Worm (Caenorhabditis elegans) whole organism, L3 larva: ENCODE results near the gene act-5.

ENCODE experiments used
- aly-2 ChIP-seq: fragments of 150-350 bp; optimal IDR thresholded peaks from 2 replicates; lab custom pipeline; 2014; ENCODE audit warnings: missing biosample characterization, missing genetic modification characterization
- ceh-82 ChIP-seq: fragments of 150-350 bp; optimal IDR thresholded peaks from 2 replicates; lab custom pipeline; 2014; ENCODE audit warnings: missing biosample characterization, missing genetic modification characterization
- nhr-11 ChIP-seq: fragments of 150-350 bp; optimal IDR thresholded peaks from 2 replicates; lab custom pipeline; 2014; ENCODE audit warnings: missing biosample characterization, missing genetic modification characterization
- nhr-28 ChIP-seq: fragments of 150-350 bp; optimal IDR thresholded peaks from 2 replicates; lab custom pipeline; 2014; ENCODE audit warnings: missing biosample characterization, missing genetic modification characterization
- pqm-1 ChIP-seq: fragments of 150-350 bp; optimal IDR thresholded peaks from 2 replicates; lab custom pipeline; 2017; ENCODE audit warnings: missing biosample characterization, missing genetic modification characterization, inconsistent platforms

DNA sequence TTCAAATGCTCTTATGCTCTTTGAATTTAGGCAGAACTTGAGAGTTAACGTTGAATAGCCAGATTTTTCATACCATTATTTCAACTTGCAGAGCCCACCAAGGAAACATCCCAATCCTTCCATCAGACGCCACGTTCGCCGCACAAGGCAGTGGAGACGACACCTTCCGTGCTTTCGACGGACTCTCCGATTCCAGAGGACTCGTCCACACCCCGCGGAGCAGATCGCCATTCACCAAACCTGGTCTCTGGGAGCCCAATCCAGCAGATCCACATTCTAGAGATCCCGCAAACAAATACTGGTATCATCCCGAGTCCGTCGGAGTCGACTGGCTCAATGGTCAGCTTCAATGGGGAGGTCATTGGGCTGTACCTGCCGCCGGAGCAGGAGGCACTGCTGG, 25.8 kb downstream of the act-5 start:
- TF ChIP-seq aly-2 (tag; lab: Kevin White, UChicago), result no peak
- TF ChIP-seq pqm-1 (tag; lab: Kevin White, UChicago), result no peak
- no peak for TF ChIP-seq ceh-82 (tag; lab: Kevin White, UChicago)
- no peak for TF ChIP-seq nhr-11 (tag; lab: Kevin White, UChicago)
- no peak for TF ChIP-seq nhr-28 (tag; lab: Kevin White, UChicago)
